Worm (Caenorhabditis elegans) whole organism, mixed stage, embryonic: ENCODE data around the gene srw-17.
"Not testable (repeated sequence)": the region's sequence is repeated elsewhere in the genome, so short reads cannot be mapped to it uniquely, and the experiment has no call there.

ENCODE experiments used
- M03D4.4 ChIP-seq: sonication (generic microtip); optimal IDR thresholded peaks from 2 replicates; lab custom pipeline; 2017; ENCODE audit warnings: mild to moderate bottlenecking, missing genetic modification characterization, missing compliant biosample characterization
- blmp-1 ChIP-seq: fragments of 150-350 bp; optimal IDR thresholded peaks from 2 replicates; lab custom pipeline; 2014; ENCODE audit warnings: missing biosample characterization, missing genetic modification characterization
- ceh-39 ChIP-seq: fragments of 150-350 bp; optimal IDR thresholded peaks from 2 replicates; lab custom pipeline; 2014; ENCODE audit warnings: missing biosample characterization, missing genetic modification characterization
- ceh-43 ChIP-seq: fragments of 200-800 bp; sonication (Bioruptor generic); optimal IDR thresholded peaks from 2 replicates; lab custom pipeline; 2018; ENCODE audit warnings: mild to moderate bottlenecking, missing genetic modification characterization, moderate library complexity, missing compliant biosample characterization
- ces-1 ChIP-seq: fragments of 150-350 bp; optimal IDR thresholded peaks from 2 replicates; lab custom pipeline; 2014; ENCODE audit warnings: missing biosample characterization, missing genetic modification reagents, missing genetic modification characterization
- cnd-1 ChIP-seq: fragments of 200-800 bp; sonication (Bioruptor generic); optimal IDR thresholded peaks from 2 replicates; lab custom pipeline; 2018; ENCODE audit warnings: mild to moderate bottlenecking, missing genetic modification characterization, missing compliant biosample characterization
- drap-1 ChIP-seq: fragments of 200-800 bp; sonication (Bioruptor generic); optimal IDR thresholded peaks from 3 replicates; lab custom pipeline; 2018; ENCODE audit warnings: mild to moderate bottlenecking, missing genetic modification characterization, missing compliant biosample characterization
- elt-1 ChIP-seq: sonication (generic microtip); optimal IDR thresholded peaks from 2 replicates; lab custom pipeline; 2017; ENCODE audit warnings: missing genetic modification characterization, mild to moderate bottlenecking, missing compliant biosample characterization, antibody characterized with exemption, moderate library complexity, borderline replicate concordance; ENCODE audit not compliant: insufficient read depth
- elt-3 ChIP-seq: fragments of 150-350 bp; optimal IDR thresholded peaks from 2 replicates; lab custom pipeline; 2014; ENCODE audit warnings: missing biosample characterization, missing genetic modification characterization
- flh-1 ChIP-seq: fragments of 200-800 bp; sonication (Bioruptor generic); optimal IDR thresholded peaks from 2 replicates; lab custom pipeline; 2018; ENCODE audit warnings: mild to moderate bottlenecking, missing genetic modification characterization, moderate library complexity, missing compliant biosample characterization
- ham-2 ChIP-seq: fragments of 200-800 bp; sonication (Bioruptor generic); optimal IDR thresholded peaks from 2 replicates; lab custom pipeline; 2018; ENCODE audit warnings: mild to moderate bottlenecking, missing genetic modification characterization, missing compliant biosample characterization
- hlh-1 ChIP-seq: fragments of 150-350 bp; optimal IDR thresholded peaks from 2 replicates; lab custom pipeline; 2014; ENCODE audit warnings: missing biosample characterization, missing genetic modification reagents, missing genetic modification characterization
- lin-13 ChIP-seq: fragments of 150-350 bp; optimal IDR thresholded peaks from 2 replicates; lab custom pipeline; 2014; ENCODE audit warnings: missing biosample characterization, missing genetic modification characterization
- lin-32 ChIP-seq: fragments of 200-800 bp; sonication (Bioruptor generic); optimal IDR thresholded peaks from 2 replicates; lab custom pipeline; 2018; ENCODE audit warnings: mild to moderate bottlenecking, missing genetic modification characterization, missing compliant biosample characterization
- lsy-2 ChIP-seq: fragments of 150-350 bp; optimal IDR thresholded peaks from 2 replicates; lab custom pipeline; 2014; ENCODE audit warnings: missing biosample characterization, missing genetic modification characterization
- mab-5 ChIP-seq: fragments of 150-350 bp; optimal IDR thresholded peaks from 2 replicates; lab custom pipeline; 2014; ENCODE audit warnings: missing biosample characterization, missing genetic modification characterization
- nhr-12 ChIP-seq: fragments of 150-350 bp; optimal IDR thresholded peaks from 2 replicates; lab custom pipeline; 2014; ENCODE audit warnings: missing biosample characterization, missing genetic modification characterization
- nhr-2 ChIP-seq: fragments of 150-350 bp; optimal IDR thresholded peaks from 2 replicates; lab custom pipeline; 2014; ENCODE audit warnings: missing biosample characterization, missing genetic modification characterization
- nhr-237 ChIP-seq: fragments of 150-350 bp; optimal IDR thresholded peaks from 2 replicates; lab custom pipeline; 2014; ENCODE audit warnings: missing biosample characterization, missing genetic modification characterization
- nhr-28 ChIP-seq: fragments of 150-350 bp; optimal IDR thresholded peaks from 2 replicates; lab custom pipeline; 2014; ENCODE audit warnings: missing biosample characterization, missing genetic modification characterization
- nhr-76 ChIP-seq: sonication (generic microtip); optimal IDR thresholded peaks from 2 replicates; lab custom pipeline; 2017; ENCODE audit warnings: missing biosample characterization, missing genetic modification characterization
- sem-2 ChIP-seq: fragments of 200-800 bp; sonication (Bioruptor generic); optimal IDR thresholded peaks from 2 replicates; lab custom pipeline; 2018; ENCODE audit warnings: mild to moderate bottlenecking, missing genetic modification characterization, missing compliant biosample characterization
- snpc-4 ChIP-seq: fragments of 150-350 bp; optimal IDR thresholded peaks from 2 replicates; lab custom pipeline; 2014; ENCODE audit warnings: missing biosample characterization, missing genetic modification characterization
- tbx-8 ChIP-seq: fragments of 200-800 bp; sonication (Bioruptor generic); optimal IDR thresholded peaks from 2 replicates; lab custom pipeline; 2018; ENCODE audit warnings: mild to moderate bottlenecking, missing genetic modification characterization, moderate library complexity, missing compliant biosample characterization
- unc-39 ChIP-seq: fragments of 150-350 bp; optimal IDR thresholded peaks from 2 replicates; lab custom pipeline; 2014; ENCODE audit warnings: missing biosample characterization, missing genetic modification characterization
- unc-62 ChIP-seq: fragments of 150-350 bp; optimal IDR thresholded peaks from 2 replicates; lab custom pipeline; 2014; ENCODE audit warnings: missing biosample characterization, missing genetic modification reagents, missing genetic modification characterization

The srw-17 gene

DNA sequence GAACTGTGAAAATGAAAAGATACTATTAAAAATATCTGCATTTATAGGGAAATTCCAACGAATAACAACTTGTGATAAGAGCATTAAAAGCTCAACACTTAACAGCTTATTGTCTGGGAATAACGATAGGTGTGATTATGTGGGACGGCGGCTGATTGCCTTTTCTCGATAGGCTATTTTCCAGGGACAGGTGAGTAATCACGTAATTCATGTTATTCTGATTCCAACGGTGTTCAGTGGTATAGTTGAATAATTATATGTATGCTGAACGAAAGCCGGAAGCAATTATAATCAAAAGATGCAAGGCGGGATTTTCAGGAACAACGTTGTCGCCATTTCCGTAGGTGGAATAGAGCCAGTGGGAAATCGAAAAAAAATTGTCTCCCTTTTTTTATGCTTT is at the start of gene srw-17:
srw-17 (minus strand) TSS at position 101 of the 400 bp plus-strand sequence.
- TF ChIP-seq ham-2 (GFP tag; lab: Kevin White, UChicago) (no peak), lin-32 (no peak), nhr-237 (tag; lab: Kevin White, UChicago) (no peak), tbx-8 (GFP tag; lab: Kevin White, UChicago) (no peak), nhr-76 (tag; lab: Kevin White, UChicago) (no peak), lin-13 (tag; lab: Kevin White, UChicago) (no peak), M03D4.4 (no peak), elt-1 (tag; lab: Kevin White, UChicago) (no peak), snpc-4 (no peak), mab-5 (no peak), lsy-2 (tag; lab: Kevin White, UChicago) (no peak), sem-2 (no peak), ces-1 (GFP tag; lab: Kevin White, UChicago) (no peak), hlh-1 (tag; lab: Kevin White, UChicago) (no peak), elt-3 (tag; lab: Kevin White, UChicago) (no peak), unc-39 (no peak)

DNA sequence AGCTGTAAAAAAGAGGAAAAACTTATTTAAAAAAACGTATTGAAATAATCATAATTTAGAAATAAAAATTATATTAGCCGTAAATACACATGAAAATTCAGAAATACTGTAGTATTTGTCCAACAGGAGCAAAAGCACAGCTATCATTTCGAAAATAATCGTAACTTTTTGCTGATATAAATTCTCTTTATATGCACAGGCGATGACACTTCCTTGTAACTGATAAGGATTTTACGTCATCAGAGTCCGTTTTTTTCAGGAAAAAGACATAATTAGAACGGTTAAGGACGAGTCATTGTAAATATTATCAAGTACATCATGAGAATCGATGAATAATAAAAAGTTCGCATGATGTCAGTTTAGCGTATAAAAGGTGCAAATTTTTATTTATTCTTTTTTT is 46.6 kb upstream of the srw-17 start:
- TF ChIP-seq elt-1 (tag; lab: Kevin White, UChicago) (no peak), drap-1 (GFP tag; lab: Kevin White, UChicago) (no peak), nhr-237 (tag; lab: Kevin White, UChicago) (no peak)

DNA sequence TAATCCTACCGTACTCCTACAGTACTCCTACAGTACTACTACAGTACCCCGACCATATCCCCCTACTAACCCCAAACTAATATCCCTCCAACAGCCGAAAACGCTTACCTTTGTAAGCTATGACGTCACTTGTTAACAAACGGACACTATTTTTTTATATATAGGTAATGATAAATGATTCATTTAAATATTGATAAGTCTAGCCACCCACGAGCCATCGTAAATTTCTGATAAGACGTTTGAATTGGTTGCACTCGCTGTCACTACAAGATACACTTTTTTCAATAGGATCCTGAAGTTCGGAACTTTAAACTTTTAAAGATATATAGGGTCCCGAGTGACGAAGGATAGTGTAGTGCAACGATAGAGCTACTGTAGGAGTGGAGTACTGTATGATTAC is 45.8 kb upstream of the srw-17 start, which contains the start of gene nhr-247:
nhr-247 (plus strand) TSS at position 330 of the 400 bp plus-strand sequence.
- not testable (repeated sequence) for TF ChIP-seq ham-2 (GFP tag; lab: Kevin White, UChicago); ceh-39 (tag; lab: Kevin White, UChicago); nhr-12 (tag; lab: Kevin White, UChicago)

DNA sequence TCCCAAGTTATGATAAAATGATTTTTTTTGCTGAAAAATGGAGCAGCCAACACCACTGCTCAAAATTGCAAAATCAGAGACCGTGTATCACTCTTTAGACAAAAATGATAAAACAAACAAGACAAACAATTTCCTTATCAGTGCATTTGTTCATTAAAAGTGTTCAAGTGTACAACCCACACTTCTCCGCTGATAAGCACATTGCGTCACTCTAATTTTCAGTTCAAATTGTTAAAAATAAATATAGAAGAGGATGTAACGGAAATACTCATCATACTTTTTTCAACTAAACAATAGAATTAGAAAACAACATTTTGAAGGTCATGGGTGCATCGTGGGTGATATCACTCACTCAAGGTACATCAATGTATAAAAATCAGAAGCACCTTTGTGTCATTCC is 41.8 kb upstream of the srw-17 start, which contains the start of gene nhr-291:
nhr-291 (plus strand) TSS at position 324 of the 400 bp plus-strand sequence.
- no peak for TF ChIP-seq nhr-12 (tag; lab: Kevin White, UChicago)

DNA sequence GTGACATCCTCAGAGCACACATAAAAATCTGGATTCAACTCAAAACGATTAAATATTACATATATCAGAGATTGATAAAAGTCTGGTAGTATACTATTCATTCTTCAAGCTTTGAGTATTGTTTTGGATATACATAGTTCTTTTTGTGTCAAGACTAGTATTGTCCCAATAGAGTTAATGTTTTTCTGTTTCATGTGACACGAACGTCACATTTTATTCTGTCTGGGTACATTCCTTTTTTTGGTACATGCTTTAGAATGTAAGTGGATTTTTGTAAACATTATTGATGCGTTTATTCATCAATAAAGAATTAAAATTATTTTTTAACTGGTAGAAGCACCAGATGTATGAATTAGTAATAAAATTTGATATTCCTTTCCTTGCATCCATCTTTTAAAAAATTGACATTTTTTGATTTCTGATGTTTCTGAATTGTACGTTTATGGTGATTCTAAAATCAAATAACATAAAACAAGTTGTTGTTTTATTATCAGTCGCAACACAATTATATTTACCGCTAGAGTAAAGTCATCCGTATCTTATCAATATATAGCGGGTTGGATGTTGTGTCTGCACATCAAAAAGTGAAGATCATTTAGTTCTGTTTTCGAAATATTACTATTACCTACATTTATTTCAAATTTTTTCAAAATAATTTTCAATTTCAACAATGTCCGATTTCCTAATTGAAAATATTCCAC is 39.2 kb upstream of the srw-17 start, which contains the start of the genes srt-22 and nhr-246:
srt-22 (minus strand) TSS at position 101 of the 701 bp plus-strand sequence.
nhr-246 (plus strand) TSS at position 651 of the 701 bp plus-strand sequence.
- TF ChIP-seq nhr-12 (tag; lab: Kevin White, UChicago) (no peak), lin-32 (no peak), unc-39 (no peak), nhr-28 (tag; lab: Kevin White, UChicago) (no peak), M03D4.4 (no peak), unc-62 (GFP tag; lab: Kevin White, UChicago) (no peak), sem-2 (no peak), ces-1 (GFP tag; lab: Kevin White, UChicago) (no peak), nhr-237 (tag; lab: Kevin White, UChicago) (no peak), lin-13 (tag; lab: Kevin White, UChicago) (no peak), ham-2 (GFP tag; lab: Kevin White, UChicago) (no peak), nhr-2 (no peak), ceh-39 (tag; lab: Kevin White, UChicago) (no peak), lsy-2 (tag; lab: Kevin White, UChicago) (no peak), flh-1 (GFP tag; lab: Kevin White, UChicago) (no peak)

DNA sequence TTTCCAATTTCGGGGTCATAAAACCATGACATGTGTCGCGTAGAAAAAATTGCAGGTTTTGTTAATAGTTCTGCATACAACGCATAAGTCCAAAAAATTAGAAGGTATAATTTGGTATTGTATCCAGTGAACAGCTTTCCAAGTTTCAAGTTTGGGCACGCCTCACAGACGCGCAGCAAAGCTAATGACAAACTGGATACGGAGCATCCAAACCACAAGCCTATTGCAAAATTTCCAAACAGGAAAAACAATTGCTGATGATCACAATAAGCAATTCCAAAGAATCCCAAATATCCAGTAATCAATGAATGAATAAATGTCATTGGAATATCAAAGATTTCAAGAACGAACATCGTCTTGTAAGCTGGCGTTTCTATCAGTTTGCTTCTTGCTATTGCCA is 36.7 kb upstream of the srw-17 start:
- TF ChIP-seq cnd-1 (tag; lab: Kevin White, UChicago) (no peak), ceh-43 (no peak), lin-32 (no peak)

DNA sequence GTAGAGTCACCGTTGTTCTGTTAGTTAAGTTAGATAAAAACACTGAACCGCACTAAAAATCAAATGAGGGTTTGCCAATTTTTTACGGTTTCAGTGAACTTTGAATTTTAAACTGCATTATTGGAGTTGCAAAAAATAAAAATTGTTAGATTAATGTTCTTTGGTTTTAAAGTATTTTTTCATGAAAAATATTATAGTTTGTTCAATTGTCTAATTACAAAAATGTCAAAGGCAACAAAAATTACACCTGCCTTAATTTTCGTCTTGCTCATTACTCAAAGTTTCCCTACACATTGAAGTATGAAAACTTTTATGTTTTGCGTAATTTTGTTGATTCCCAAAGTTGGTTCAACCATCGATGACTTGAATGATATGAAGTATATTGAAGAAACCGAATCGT is 34.0 kb upstream of the srw-17 start, which contains the start of gene irld-62:
irld-62 (plus strand) TSS at position 301 of the 400 bp plus-strand sequence.
- no peak for TF ChIP-seq blmp-1 (tag; lab: Kevin White, UChicago)
- TF ChIP-seq nhr-237 (tag; lab: Kevin White, UChicago) = no peak
- TF ChIP-seq, all 35 proteins: peak for 0
